Worm (Caenorhabditis elegans) whole organism, L3 larva: ENCODE measurements around the gene zyg-9.

Source experiments
- R02D3.7 ChIP-seq: fragments of 150-350 bp; optimal IDR thresholded peaks from 2 replicates; lab custom pipeline; 2014; ENCODE audit warnings: missing biosample characterization, missing genetic modification characterization
- ceh-28 ChIP-seq: fragments of 150-350 bp; optimal IDR thresholded peaks from 2 replicates; lab custom pipeline; 2014; ENCODE audit warnings: missing biosample characterization, missing genetic modification reagents, missing genetic modification characterization
- ceh-82 ChIP-seq: fragments of 150-350 bp; optimal IDR thresholded peaks from 2 replicates; lab custom pipeline; 2014; ENCODE audit warnings: missing biosample characterization, missing genetic modification characterization
- daf-12 ChIP-seq: fragments of 150-350 bp; optimal IDR thresholded peaks from 2 replicates; lab custom pipeline; 2014; ENCODE audit warnings: missing biosample characterization, missing genetic modification reagents, missing genetic modification characterization
- egl-27 ChIP-seq: sonication (generic microtip); optimal IDR thresholded peaks from 4 replicates; lab custom pipeline; 2017; ENCODE audit warnings: missing biosample characterization, missing genetic modification reagents, missing genetic modification characterization
- egl-5 ChIP-seq: fragments of 150-350 bp; optimal IDR thresholded peaks from 2 replicates; lab custom pipeline; 2017; ENCODE audit warnings: missing biosample characterization, missing genetic modification reagents, missing genetic modification characterization, inconsistent platforms
- elt-2 ChIP-seq: sonication (generic microtip); optimal IDR thresholded peaks from 2 replicates; lab custom pipeline; 2016; ENCODE audit warnings: missing genetic modification reagents, mild to moderate bottlenecking, missing genetic modification characterization, missing compliant biosample characterization
- eor-1 ChIP-seq, 2 experiments: fragments of 150-350 bp; optimal IDR thresholded peaks; 2 replicates each; lab custom pipeline; 2014 to 2018; ENCODE audit warnings: missing biosample characterization in 2 of 2, missing genetic modification characterization in 2 of 2
- fkh-10 ChIP-seq: sonication (generic microtip); optimal IDR thresholded peaks from 2 replicates; lab custom pipeline; 2017; ENCODE audit warnings: missing biosample characterization, missing genetic modification reagents, missing genetic modification characterization
- fkh-2 ChIP-seq: fragments of 150-350 bp; optimal IDR thresholded peaks from 2 replicates; lab custom pipeline; 2014; ENCODE audit warnings: missing biosample characterization, missing genetic modification reagents, missing genetic modification characterization
- hmg-11 ChIP-seq: sonication (generic microtip); optimal IDR thresholded peaks from 2 replicates; lab custom pipeline; 2016; ENCODE audit warnings: missing genetic modification characterization, missing compliant biosample characterization
- lin-15B ChIP-seq: fragments of 150-350 bp; optimal IDR thresholded peaks from 2 replicates; lab custom pipeline; 2014; ENCODE audit warnings: missing biosample characterization, missing genetic modification characterization
- lin-39 ChIP-seq: fragments of 150-350 bp; optimal IDR thresholded peaks from 2 replicates; lab custom pipeline; 2018; ENCODE audit warnings: missing biosample characterization, missing genetic modification reagents, missing genetic modification characterization
- lsy-12 ChIP-seq: sonication (generic microtip); optimal IDR thresholded peaks from 2 replicates; lab custom pipeline; 2016; ENCODE audit warnings: mild to moderate bottlenecking, missing genetic modification characterization, missing compliant biosample characterization
- mml-1 ChIP-seq: fragments of 150-350 bp; sonication (generic microtip); optimal IDR thresholded peaks from 3 replicates; lab custom pipeline; 2014; ENCODE audit warnings: missing biosample characterization, missing genetic modification characterization
- nfya-1 ChIP-seq: sonication (generic microtip); optimal IDR thresholded peaks from 2 replicates; lab custom pipeline; 2017; ENCODE audit warnings: missing genetic modification characterization, mild to moderate bottlenecking, missing compliant biosample characterization, antibody characterized with exemption, moderate library complexity; ENCODE audit not compliant: insufficient read depth
- nhr-11 ChIP-seq: fragments of 150-350 bp; optimal IDR thresholded peaks from 2 replicates; lab custom pipeline; 2014; ENCODE audit warnings: missing biosample characterization, missing genetic modification characterization
- nhr-12 ChIP-seq: fragments of 150-350 bp; optimal IDR thresholded peaks from 2 replicates; lab custom pipeline; 2014; ENCODE audit warnings: missing biosample characterization, missing genetic modification characterization
- nhr-23 ChIP-seq: fragments of 150-350 bp; optimal IDR thresholded peaks from 2 replicates; lab custom pipeline; 2014; ENCODE audit warnings: missing biosample characterization, missing genetic modification reagents, missing genetic modification characterization
- nhr-237 ChIP-seq: fragments of 150-350 bp; optimal IDR thresholded peaks from 2 replicates; lab custom pipeline; 2014; ENCODE audit warnings: missing biosample characterization, missing genetic modification characterization
- nhr-25 ChIP-seq: sonication (generic microtip); optimal IDR thresholded peaks from 2 replicates; lab custom pipeline; 2017; ENCODE audit warnings: missing biosample characterization, missing genetic modification characterization
- nhr-43 ChIP-seq: sonication (generic microtip); optimal IDR thresholded peaks from 2 replicates; lab custom pipeline; 2016; ENCODE audit warnings: mild to moderate bottlenecking, missing genetic modification characterization, missing compliant biosample characterization; ENCODE audit not compliant: poor library complexity, severe bottlenecking
- nhr-67 ChIP-seq: fragments of 150-350 bp; optimal IDR thresholded peaks from 2 replicates; lab custom pipeline; 2014; ENCODE audit warnings: missing biosample characterization, missing genetic modification characterization
- nhr-76 ChIP-seq: fragments of 150-350 bp; sonication (generic microtip); optimal IDR thresholded peaks from 5 replicates; lab custom pipeline; 2014; ENCODE audit warnings: missing biosample characterization, missing genetic modification characterization
- nhr-77 ChIP-seq: fragments of 150-350 bp; optimal IDR thresholded peaks from 2 replicates; lab custom pipeline; 2014; ENCODE audit warnings: missing biosample characterization, missing genetic modification characterization
- pha-4 ChIP-seq: fragments of 150-350 bp; optimal IDR thresholded peaks from 2 replicates; lab custom pipeline; 2014; ENCODE audit warnings: missing biosample characterization, missing genetic modification reagents, missing genetic modification characterization
- pqm-1 ChIP-seq: fragments of 150-350 bp; optimal IDR thresholded peaks from 2 replicates; lab custom pipeline; 2017; ENCODE audit warnings: missing biosample characterization, missing genetic modification characterization, inconsistent platforms
- sea-2 ChIP-seq: fragments of 150-350 bp; sonication (generic microtip); optimal IDR thresholded peaks from 4 replicates; lab custom pipeline; 2014; ENCODE audit warnings: missing biosample characterization, missing genetic modification reagents, missing genetic modification characterization
- snpc-4 ChIP-seq: fragments of 150-350 bp; optimal IDR thresholded peaks from 2 replicates; lab custom pipeline; 2014; ENCODE audit warnings: missing biosample characterization, missing genetic modification characterization
- tbx-2 ChIP-seq: sonication (generic microtip); optimal IDR thresholded peaks from 2 replicates; lab custom pipeline; 2016; ENCODE audit warnings: mild to moderate bottlenecking, missing genetic modification characterization, missing compliant biosample characterization
- unc-39 ChIP-seq: sonication (generic microtip); optimal IDR thresholded peaks from 4 replicates; lab custom pipeline; 2017; ENCODE audit warnings: missing biosample characterization, missing genetic modification characterization
- ztf-11 ChIP-seq: fragments of 150-350 bp; optimal IDR thresholded peaks from 2 replicates; lab custom pipeline; 2014; ENCODE audit warnings: missing biosample characterization, missing genetic modification characterization

Gene zyg-9

DNA sequence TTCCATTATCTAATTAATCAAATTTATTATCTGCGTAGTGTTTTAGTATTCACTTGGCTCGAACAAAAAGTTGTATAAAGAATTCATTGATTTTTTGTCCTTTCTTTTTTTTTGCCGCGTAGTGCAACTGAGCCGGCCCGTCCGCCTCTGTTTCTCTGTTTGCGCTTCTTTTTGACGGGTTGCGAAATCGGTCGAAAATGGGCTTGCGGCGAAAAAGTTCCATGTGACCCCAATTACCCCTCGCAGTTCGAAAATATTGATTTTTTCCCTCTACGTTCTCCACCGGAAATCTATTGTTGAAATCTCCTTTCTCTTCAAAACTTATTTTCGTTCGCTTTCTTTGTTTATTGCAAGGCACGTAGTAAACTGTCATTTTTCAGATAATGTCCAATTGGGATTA, at the start of gene zyg-9:
Gene zyg-9 (plus strand): TSS at position 381 of the 400 bp plus-strand sequence.
- TF ChIP-seq lin-39 (tag; lab: Kevin White, UChicago) (peak; percentile 54), nhr-25 (tag; lab: Kevin White, UChicago) (no peak), snpc-4 (no peak), tbx-2 (tag; lab: Kevin White, UChicago) (no peak), egl-5 (no peak), fkh-2 (no peak), egl-27 (tag; lab: Kevin White, UChicago) (no peak), hmg-11 (tag; lab: Kevin White, UChicago) (peak; percentile 33), nhr-76 (no peak), nhr-11 (tag; lab: Kevin White, UChicago) (no peak), nhr-77 (tag; lab: Kevin White, UChicago) (no peak), fkh-10 (GFP tag; lab: Kevin White, UChicago) (no peak), nhr-43 (tag; lab: Kevin White, UChicago) (no peak), pha-4 (tag; lab: Kevin White, UChicago) (peak; percentile 20), ceh-28 (tag; lab: Kevin White, UChicago) (peak; percentile 32), daf-12 (tag; lab: Kevin White, UChicago) (no peak), nhr-237 (tag; lab: Kevin White, UChicago) (no peak), lin-15B (tag; lab: Kevin White, UChicago) (peak; percentile 34), nhr-23 (peak; percentile 14), R02D3.7 (tag; lab: Kevin White, UChicago) (no peak), nfya-1 (peak; percentile 39)

ce11 chrII:8409538-8409937, 48.1 kb upstream of the zyg-9 start:
- TF ChIP-seq unc-39 (tag; lab: Kevin White, UChicago) = no peak
- peak; percentile 64 for TF ChIP-seq lin-39 (tag; lab: Kevin White, UChicago)
- peak; percentile 50 for TF ChIP-seq nhr-25 (tag; lab: Kevin White, UChicago)
- TF ChIP-seq, all 47 proteins: peak for 2

DNA sequence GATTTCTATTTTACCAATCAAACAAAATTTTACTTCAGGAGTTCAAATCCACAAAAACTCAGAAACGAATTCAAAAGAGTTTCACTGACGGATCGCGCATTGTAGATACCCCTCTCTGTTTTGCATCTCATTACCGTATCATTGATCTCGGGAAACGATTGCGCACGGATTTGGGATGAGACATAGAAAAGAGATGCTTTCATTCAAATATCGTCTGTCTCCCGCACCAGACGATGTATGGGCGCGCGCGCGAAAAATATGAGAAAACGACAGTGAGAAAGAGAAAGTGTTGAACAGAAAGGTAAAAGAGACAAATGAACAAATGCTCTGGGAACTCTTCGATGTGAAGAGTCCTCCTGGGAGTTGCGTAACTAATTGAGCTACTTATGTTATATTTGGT, 46.6 kb upstream of the zyg-9 start:
- TF ChIP-seq pha-4 (tag; lab: Kevin White, UChicago) (no peak), snpc-4 (no peak), eor-1 (tag; optimal IDR thresholded peaks at IDR 0.05; lab: Kevin White, UChicago) (no peak), nhr-237 (tag; lab: Kevin White, UChicago) (no peak), nhr-12 (no peak), nhr-67 (no peak), nhr-43 (tag; lab: Kevin White, UChicago) (no peak), sea-2 (GFP tag; lab: Kevin White, UChicago) (no peak), nhr-77 (tag; lab: Kevin White, UChicago) (no peak), tbx-2 (tag; lab: Kevin White, UChicago) (no peak), R02D3.7 (tag; lab: Kevin White, UChicago) (no peak), daf-12 (tag; lab: Kevin White, UChicago) (no peak), ztf-11 (tag; lab: Kevin White, UChicago) (no peak), elt-2 (no peak), hmg-11 (tag; lab: Kevin White, UChicago) (no peak), fkh-2 (no peak)
- TF ChIP-seq, all 47 proteins: peak for 0

DNA sequence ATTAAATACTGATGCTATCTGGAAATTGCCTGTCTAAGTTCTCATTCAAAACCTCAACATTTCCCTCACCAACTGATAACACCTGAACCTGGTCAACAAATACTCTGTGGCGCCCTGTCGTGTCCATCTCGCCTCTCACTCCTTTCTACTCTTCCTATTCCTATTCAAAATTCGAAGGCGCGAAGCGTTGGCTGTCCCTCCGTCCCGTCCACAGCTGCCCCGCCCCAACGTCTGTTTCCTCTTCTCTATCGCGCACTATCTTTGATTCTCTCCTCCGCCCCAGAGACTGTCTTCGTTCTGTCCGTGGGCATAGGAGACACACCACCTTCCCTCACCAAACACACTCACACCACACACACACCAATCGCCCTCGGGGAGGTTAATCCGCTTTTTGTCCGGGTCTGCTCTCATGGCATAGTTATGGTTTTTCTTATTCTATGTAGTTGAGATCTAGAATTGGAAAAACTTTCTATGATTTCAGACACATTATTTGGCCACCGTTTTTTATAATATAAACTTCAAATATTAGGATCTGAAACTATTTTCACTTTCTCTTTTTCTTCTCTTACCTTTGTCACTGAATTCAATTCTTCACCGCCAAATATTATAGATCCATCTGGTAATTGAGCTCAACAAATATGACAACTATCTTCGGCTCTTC, 45.4 kb upstream of the zyg-9 start, which contains the start of gene efl-3:
Gene efl-3 (plus strand): TSS at position 611 of the 661 bp plus-strand sequence.
- peak; percentile 16 for TF ChIP-seq pqm-1 (tag; lab: Kevin White, UChicago)
- no peak for TF ChIP-seq nhr-77 (tag; lab: Kevin White, UChicago)
- no peak for TF ChIP-seq sea-2 (GFP tag; lab: Kevin White, UChicago)
- TF ChIP-seq elt-2 = peak; percentile 37
- TF ChIP-seq pha-4 (tag; lab: Kevin White, UChicago) = no peak

ce11 chrII:8412935-8413334, 44.7 kb upstream of the zyg-9 start:
- TF ChIP-seq mml-1 (tag; lab: Kevin White, UChicago) (no peak), nhr-77 (tag; lab: Kevin White, UChicago) (no peak), pqm-1 (tag; lab: Kevin White, UChicago) (peak; percentile 70), elt-2 (peak; percentile 33), ceh-82 (no peak), nfya-1 (no peak), pha-4 (tag; lab: Kevin White, UChicago) (peak; percentile 21), lsy-12 (tag; lab: Kevin White, UChicago) (no peak)
